Fruit fly (Drosophila melanogaster): Measurements from ENCODE around the gene Esyt2.

The Esyt2 gene

dm6 chr3R:24564799-24565344 lies 20.4 kb downstream of the Esyt2 start (continued):
- TF ChIP-seq tai (GFP tag; optimal IDR thresholded peaks at IDR 0.05) (no peak), CG9705 (GFP tag; optimal IDR thresholded peaks at IDR 0.05) (no peak)

DNA sequence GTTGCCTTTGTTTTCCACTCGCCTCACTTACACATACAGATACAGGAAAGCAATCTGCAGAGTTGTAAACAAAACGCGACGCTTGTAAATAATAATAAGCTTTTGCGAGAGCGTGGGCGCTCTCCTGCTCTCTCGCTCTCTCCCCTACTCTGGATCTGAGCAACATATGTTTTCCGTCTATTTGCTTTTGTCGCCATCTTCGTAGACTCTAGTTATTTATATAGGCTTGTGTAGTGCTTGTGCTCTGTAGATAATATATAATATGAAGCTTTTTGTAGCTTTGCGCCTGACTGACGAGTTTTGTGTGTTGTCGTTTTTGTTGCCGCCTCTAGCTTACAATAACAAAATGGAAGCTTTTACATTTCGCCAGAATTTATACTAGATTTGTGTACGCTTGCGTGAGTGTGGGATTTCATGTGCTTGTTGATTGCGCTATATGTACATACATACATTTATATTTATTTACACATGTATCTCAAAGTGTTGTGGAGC lies 21.3 kb downstream of the Esyt2 start:
- TF ChIP-seq GATAd (GFP tag; optimal IDR thresholded peaks at IDR 0.05) (no peak), CrebA (GFP tag; optimal IDR thresholded peaks at IDR 0.05; ENCODE audit: borderline replicate concordance) (peak; percentile 94), rgr (GFP tag; optimal IDR thresholded peaks at IDR 0.05) (peak; percentile 63), woc (GFP tag; optimal IDR thresholded peaks at IDR 0.05) (no peak), Hnf4 (GFP tag; optimal IDR thresholded peaks at IDR 0.05) (peak; percentile 48), Vsx2 (GFP tag; optimal IDR thresholded peaks at IDR 0.05; ENCODE audit: partially characterized antibody) (peak; percentile 75), Dfd (GFP tag; optimal IDR thresholded peaks at IDR 0.05) (no peak), br (GFP tag; optimal IDR thresholded peaks at IDR 0.05) (peak; percentile 91), h (GFP tag; optimal IDR thresholded peaks at IDR 0.05) (peak; percentile 81), Sp1 (GFP tag; optimal IDR thresholded peaks at IDR 0.05) (peak; percentile 61), ey (GFP tag; optimal IDR thresholded peaks at IDR 0.05) (no peak), Hr78 (GFP tag; optimal IDR thresholded peaks at IDR 0.05) (no peak), brk (GFP tag; optimal IDR thresholded peaks at IDR 0.05) (peak; percentile 87), tai (GFP tag; optimal IDR thresholded peaks at IDR 0.05) (no peak), Abd-B (GFP tag; optimal IDR thresholded peaks at IDR 0.05) (no peak), psq (GFP tag; optimal IDR thresholded peaks at IDR 0.05) (peak; percentile 91), jim (GFP tag; optimal IDR thresholded peaks at IDR 0.05) (no peak), CG32264 (GFP tag; optimal IDR thresholded peaks at IDR 0.05) (peak; percentile 12), dmrt93B (GFP tag; optimal IDR thresholded peaks at IDR 0.05) (no peak), foxo (GFP tag; optimal IDR thresholded peaks at IDR 0.05) (peak in 1 of 2 experiments; percentile 27), Jra (GFP tag; optimal IDR thresholded peaks at IDR 0.05) (peak; percentile 37), CG9705 (GFP tag; optimal IDR thresholded peaks at IDR 0.05) (no peak), fru (GFP tag; optimal IDR thresholded peaks at IDR 0.05) (peak; percentile 37), HLH106 (tag; optimal IDR thresholded peaks at IDR 0.05) (no peak), sage (GFP tag; optimal IDR thresholded peaks at IDR 0.05) (peak; percentile 69), Mio (GFP tag; optimal IDR thresholded peaks at IDR 0.05) (no peak), Rel (GFP tag; optimal IDR thresholded peaks at IDR 0.05) (peak; percentile 79), Rel (tag; optimal IDR thresholded peaks at IDR 0.05) (peak; percentile 68), Hr83 (GFP tag; optimal IDR thresholded peaks at IDR 0.05; ENCODE audit: poor library complexity, severe bottlenecking) (peak; percentile 40), Myc (optimal IDR thresholded peaks at IDR 0.05) (no peak), N (GFP tag; optimal IDR thresholded peaks at IDR 0.05) (no peak), lola (GFP tag; optimal IDR thresholded peaks at IDR 0.05) (no peak), usp (GFP tag; optimal IDR thresholded peaks at IDR 0.05) (no peak), Dif (GFP tag; optimal IDR thresholded peaks at IDR 0.05; ENCODE audit: partially characterized antibody) (peak; percentile 92), dl (GFP tag; optimal IDR thresholded peaks at IDR 0.05; ENCODE audit: insufficient read depth in 1 of 2, partially characterized antibody in 2 of 2) (peak; percentile 91 to 95), OdsH (GFP tag; optimal IDR thresholded peaks at IDR 0.05) (peak; percentile 66), dsf (GFP tag; optimal IDR thresholded peaks at IDR 0.05; ENCODE audit: borderline replicate concordance) (no peak), pan (optimal IDR thresholded peaks at IDR 0.05) (no peak), sv (GFP tag; optimal IDR thresholded peaks at IDR 0.05) (no peak)
